Fruit fly (Drosophila melanogaster) whole organism, embryonic: ENCODE measurements around the gene CG32388.

ENCODE experiments used
- Atf6 ChIP-seq: fragments of 200-800 bp; sonication (Bioruptor generic); IDR thresholded peaks from 2 replicates; pipeline ENCODE4 v1.3.6; 2022; ENCODE audit warnings: missing biosample characterization, missing genetic modification characterization
- CG10267 ChIP-seq: fragments of 200-800 bp; sonication (Bioruptor generic); optimal IDR thresholded peaks from 2 replicates; lab custom pipeline; 2018; ENCODE audit warnings: missing biosample characterization, mild to moderate bottlenecking, missing genetic modification characterization, moderate library complexity
- CG11504 ChIP-seq: fragments of 200-800 bp; sonication (Bioruptor generic); optimal IDR thresholded peaks from 3 replicates; lab custom pipeline; 2019; ENCODE audit warnings: missing biosample characterization, mild to moderate bottlenecking, missing genetic modification characterization, moderate library complexity
- CG12071 ChIP-seq: fragments of 200-800 bp; sonication (Bioruptor generic); optimal IDR thresholded peaks from 3 replicates; lab custom pipeline; 2018; ENCODE audit warnings: missing biosample characterization, mild to moderate bottlenecking, missing genetic modification characterization
- CG1233 ChIP-seq: fragments of 200-800 bp; sonication (Bioruptor generic); optimal IDR thresholded peaks from 4 replicates; lab custom pipeline; 2018; ENCODE audit warnings: missing biosample characterization, mild to moderate bottlenecking, missing genetic modification characterization
- CG12391 ChIP-seq: fragments of 200-800 bp; sonication (Bioruptor generic); optimal IDR thresholded peaks from 3 replicates; lab custom pipeline; 2018; ENCODE audit warnings: missing biosample characterization, mild to moderate bottlenecking, missing genetic modification characterization, moderate library complexity
- CG14050 ChIP-seq: fragments of 200-800 bp; sonication (Bioruptor generic); IDR thresholded peaks from 3 replicates; pipeline ENCODE4 v1.3.6; 2022; ENCODE audit warnings: missing biosample characterization, missing genetic modification characterization
- CG14710 ChIP-seq: fragments of 200-800 bp; sonication (Bioruptor generic); optimal IDR thresholded peaks from 3 replicates; lab custom pipeline; 2019; ENCODE audit warnings: missing biosample characterization, mild to moderate bottlenecking, missing genetic modification characterization, moderate library complexity
- CG15269 ChIP-seq: fragments of 200-800 bp; sonication (Bioruptor generic); optimal IDR thresholded peaks from 2 replicates; lab custom pipeline; 2018; ENCODE audit warnings: missing biosample characterization, mild to moderate bottlenecking, missing genetic modification characterization, moderate library complexity
- CG1792 ChIP-seq: fragments of 200-800 bp; sonication (Bioruptor generic); optimal IDR thresholded peaks from 2 replicates; lab custom pipeline; 2016; ENCODE audit warnings: missing biosample characterization, missing genetic modification characterization
- CG2120 ChIP-seq: fragments of 200-800 bp; sonication (Bioruptor generic); optimal IDR thresholded peaks from 3 replicates; lab custom pipeline; 2016; ENCODE audit warnings: missing biosample characterization, missing genetic modification characterization
- CG2202 ChIP-seq: fragments of 200-800 bp; sonication (Bioruptor generic); optimal IDR thresholded peaks from 2 replicates; lab custom pipeline; 2018; ENCODE audit warnings: missing biosample characterization, mild to moderate bottlenecking, missing genetic modification characterization
- CG31441 ChIP-seq: fragments of 200-800 bp; sonication (Bioruptor generic); IDR thresholded peaks from 2 replicates; pipeline ENCODE4 v1.3.6; 2022; ENCODE audit warnings: missing biosample characterization, missing genetic modification characterization
- CG32767 ChIP-seq: fragments of 200-800 bp; sonication (Bioruptor generic); IDR thresholded peaks from 2 replicates; pipeline ENCODE4 v1.3.6; 2022; ENCODE audit warnings: missing biosample characterization, missing genetic modification characterization
- CG6791 ChIP-seq: fragments of 200-800 bp; sonication (Bioruptor generic); IDR thresholded peaks from 3 replicates; pipeline ENCODE4 v1.3.6; 2022; ENCODE audit warnings: missing biosample characterization, missing genetic modification characterization; ENCODE audit not compliant: partially characterized antibody
- CG7271 ChIP-seq: fragments of 200-800 bp; sonication (Bioruptor generic); optimal IDR thresholded peaks from 2 replicates; lab custom pipeline; 2018; ENCODE audit warnings: missing biosample characterization, mild to moderate bottlenecking, missing genetic modification characterization, moderate library complexity
- CG7372 ChIP-seq: fragments of 200-800 bp; sonication (Bioruptor generic); IDR thresholded peaks from 2 replicates; pipeline ENCODE4 v1.3.6; 2022; ENCODE audit warnings: missing biosample characterization, missing genetic modification characterization
- CG8924 ChIP-seq: fragments of 200-800 bp; optimal IDR thresholded peaks from 3 replicates; lab custom pipeline; 2019; ENCODE audit warnings: missing biosample characterization, mild to moderate bottlenecking, missing genetic modification characterization, moderate library complexity
- CG9727 ChIP-seq: fragments of 200-800 bp; sonication (Bioruptor generic); optimal IDR thresholded peaks from 3 replicates; lab custom pipeline; 2017; ENCODE audit warnings: missing biosample characterization, mild to moderate bottlenecking, missing genetic modification characterization
- Dp ChIP-seq: fragments of 200-800 bp; sonication (Bioruptor generic); optimal IDR thresholded peaks from 2 replicates; lab custom pipeline; 2018; ENCODE audit warnings: missing biosample characterization, mild to moderate bottlenecking, missing genetic modification characterization, moderate library complexity
- Elba2 ChIP-seq: fragments of 200-800 bp; sonication (Bioruptor generic); optimal IDR thresholded peaks from 3 replicates; lab custom pipeline; 2016; ENCODE audit warnings: missing biosample characterization, missing genetic modification characterization
- HLHmδ ChIP-seq: fragments of 200-800 bp; sonication (Bioruptor generic); optimal IDR thresholded peaks from 2 replicates; lab custom pipeline; 2018; ENCODE audit warnings: missing biosample characterization, mild to moderate bottlenecking, missing genetic modification characterization, moderate library complexity
- Hmr ChIP-seq: fragments of 200-800 bp; sonication (Bioruptor generic); optimal IDR thresholded peaks from 3 replicates; lab custom pipeline; 2017; ENCODE audit warnings: mild to moderate bottlenecking, missing biosample characterization, missing genetic modification reagents, missing genetic modification characterization
- Jarid2 ChIP-seq: fragments of 200-800 bp; sonication (Bioruptor generic); optimal IDR thresholded peaks from 3 replicates; lab custom pipeline; 2017; ENCODE audit warnings: mild to moderate bottlenecking, missing biosample characterization, missing genetic modification reagents, missing genetic modification characterization
- Med ChIP-seq: fragments of 200-800 bp; sonication (Bioruptor generic); peaks from one replicate; lab custom pipeline; 2016; ENCODE audit warnings: missing biosample characterization, missing genetic modification characterization, mild to moderate bottlenecking, inconsistent platforms, moderate library complexity
- Meics ChIP-seq: fragments of 200-800 bp; sonication (Bioruptor generic); optimal IDR thresholded peaks from 2 replicates; lab custom pipeline; 2017; ENCODE audit warnings: missing biosample characterization, mild to moderate bottlenecking, missing genetic modification characterization
- NfI ChIP-seq: fragments of 200-800 bp; sonication (Bioruptor generic); optimal IDR thresholded peaks from 3 replicates; lab custom pipeline; 2018; ENCODE audit warnings: missing biosample characterization, mild to moderate bottlenecking, missing genetic modification characterization, moderate library complexity
- Sox102F ChIP-seq: fragments of 200-800 bp; sonication (Bioruptor generic); optimal IDR thresholded peaks from 2 replicates; lab custom pipeline; 2018; ENCODE audit warnings: missing biosample characterization, mild to moderate bottlenecking, missing genetic modification characterization, moderate library complexity
- Ssrp ChIP-seq: fragments of 200-800 bp; sonication (Bioruptor generic); optimal IDR thresholded peaks from 2 replicates; lab custom pipeline; 2018; ENCODE audit warnings: missing biosample characterization, mild to moderate bottlenecking, missing genetic modification characterization, moderate library complexity
- TFAM ChIP-seq: fragments of 200-800 bp; sonication (Bioruptor generic); optimal IDR thresholded peaks from 2 replicates; lab custom pipeline; 2017; ENCODE audit warnings: missing biosample characterization, missing genetic modification characterization, inconsistent platforms
- Xbp1 ChIP-seq: fragments of 200-800 bp; sonication (Bioruptor generic); optimal IDR thresholded peaks from 3 replicates; lab custom pipeline; 2016; ENCODE audit warnings: missing biosample characterization, mild to moderate bottlenecking, missing genetic modification characterization
- ac ChIP-seq: fragments of 200-800 bp; sonication (Bioruptor generic); optimal IDR thresholded peaks from 3 replicates; lab custom pipeline; 2017; ENCODE audit warnings: missing biosample characterization, mild to moderate bottlenecking, missing genetic modification characterization
- bigmax ChIP-seq: fragments of 200-800 bp; sonication (Bioruptor generic); optimal IDR thresholded peaks from 2 replicates; lab custom pipeline; 2018; ENCODE audit warnings: missing biosample characterization, mild to moderate bottlenecking, missing genetic modification characterization
- bowl ChIP-seq: fragments of 200-800 bp; sonication (Bioruptor generic); IDR thresholded peaks from 2 replicates; pipeline ENCODE4 v1.3.6; 2022; ENCODE audit warnings: missing biosample characterization, missing genetic modification characterization
- disco-r ChIP-seq: fragments of 200-800 bp; sonication (Bioruptor generic); optimal IDR thresholded peaks from 2 replicates; lab custom pipeline; 2016; ENCODE audit warnings: missing biosample characterization, missing genetic modification characterization
- eve ChIP-seq, 2 experiments: fragments of >200 bp; optimal IDR thresholded peaks; 2 replicates each; lab custom pipeline; 2017; ENCODE audit warnings: missing biosample characterization in 2 of 2, missing genetic modification characterization in 2 of 2
- fd64A ChIP-seq: fragments of 200-800 bp; sonication (Bioruptor generic); optimal IDR thresholded peaks from 3 replicates; lab custom pipeline; 2018; ENCODE audit warnings: missing biosample characterization, mild to moderate bottlenecking, missing genetic modification characterization
- gcm ChIP-seq: fragments of 200-800 bp; sonication (Bioruptor generic); optimal IDR thresholded peaks from 2 replicates; lab custom pipeline; 2019; ENCODE audit warnings: missing biosample characterization, mild to moderate bottlenecking, missing genetic modification characterization, moderate library complexity
- hb ChIP-seq: fragments of 200-800 bp; sonication (Bioruptor generic); IDR thresholded peaks from 3 replicates; pipeline ENCODE4 v1.3.6; 2022; ENCODE audit warnings: missing biosample characterization, missing genetic modification characterization; ENCODE audit not compliant: partially characterized antibody
- lab ChIP-seq: fragments of 200-800 bp; sonication (Bioruptor generic); optimal IDR thresholded peaks from 3 replicates; lab custom pipeline; 2017; ENCODE audit warnings: missing biosample characterization, missing genetic modification characterization, mild to moderate bottlenecking, moderate library complexity, missing genetic modification reagents
- lmd ChIP-seq: fragments of 200-800 bp; sonication (Bioruptor generic); IDR thresholded peaks from 2 replicates; pipeline ENCODE4 v1.3.6; 2022; ENCODE audit warnings: missing biosample characterization, missing genetic modification characterization
- mam ChIP-seq: fragments of 200-800 bp; sonication (Bioruptor generic); optimal IDR thresholded peaks from 3 replicates; lab custom pipeline; 2016; ENCODE audit warnings: missing biosample characterization, missing genetic modification characterization
- odd ChIP-seq: fragments of 200-800 bp; sonication (Bioruptor generic); optimal IDR thresholded peaks from 2 replicates; lab custom pipeline; 2017; ENCODE audit warnings: missing biosample characterization, mild to moderate bottlenecking, missing genetic modification characterization
- scrt ChIP-seq: fragments of 200-800 bp; sonication (Bioruptor generic); optimal IDR thresholded peaks from 2 replicates; lab custom pipeline; 2018; ENCODE audit warnings: missing biosample characterization, mild to moderate bottlenecking, missing genetic modification characterization, moderate library complexity
- sd ChIP-seq: fragments of 200-800 bp; sonication (Bioruptor generic); optimal IDR thresholded peaks from 3 replicates; lab custom pipeline; 2018; ENCODE audit warnings: missing biosample characterization, mild to moderate bottlenecking, missing genetic modification characterization, moderate library complexity
- tll ChIP-seq, 2 experiments: fragments of 200-800 bp in 1 of 2; fragments of >200 bp in 1 of 2; sonication (Bioruptor generic) in 1 of 2; optimal IDR thresholded peaks; 2 replicates each; lab custom pipeline; 2017 to 2019; ENCODE audit warnings: missing biosample characterization in 2 of 2, missing genetic modification characterization in 2 of 2, mild to moderate bottlenecking in 1 of 2, moderate library complexity in 1 of 2
- trem ChIP-seq: fragments of 200-800 bp; optimal IDR thresholded peaks from 3 replicates; lab custom pipeline; 2019; ENCODE audit warnings: missing biosample characterization, mild to moderate bottlenecking, missing genetic modification characterization, moderate library complexity
- unpg ChIP-seq: fragments of 200-800 bp; sonication (Bioruptor generic); optimal IDR thresholded peaks from 3 replicates; lab custom pipeline; 2018; ENCODE audit warnings: missing biosample characterization, mild to moderate bottlenecking, missing genetic modification characterization, moderate library complexity
- usp ChIP-seq: fragments of >200 bp; optimal IDR thresholded peaks from 2 replicates; lab custom pipeline; 2017; ENCODE audit warnings: missing biosample characterization, missing genetic modification characterization

The CG32388 gene

DNA sequence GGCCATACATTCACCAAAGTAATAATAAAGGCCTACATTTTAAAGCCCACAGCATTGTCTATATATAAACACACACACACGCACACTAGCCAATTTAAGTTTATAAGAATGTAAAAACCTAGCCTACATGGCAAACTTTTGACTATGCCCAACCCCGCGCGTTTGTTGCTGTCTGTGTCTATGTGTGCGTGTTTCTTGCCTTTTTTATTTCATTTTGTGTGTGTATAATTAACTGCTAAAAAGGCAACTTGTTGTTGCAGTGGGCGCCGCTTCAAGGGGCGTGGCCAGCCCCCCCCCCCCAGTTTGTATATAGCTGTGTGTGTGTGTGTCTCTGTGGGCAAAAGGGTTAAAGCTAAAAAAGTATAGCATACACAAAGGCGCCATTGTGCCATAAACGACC lies 39.0 kb downstream of the CG32388 start (continued):
- no peak for TF ChIP-seq Dp (GFP tag; lab: Kevin White, UChicago)
- no peak for TF ChIP-seq trem (tag; lab: Kevin White, UChicago)
- TF ChIP-seq CG12071 (GFP tag; lab: Kevin White, UChicago) = no peak
- no peak for TF ChIP-seq Elba2
- peak; percentile 56 for TF ChIP-seq scrt (GFP tag; lab: Kevin White, UChicago)
- TF ChIP-seq CG1233 = no peak
- no peak for TF ChIP-seq usp (GFP tag; lab: Kevin White, UChicago)

DNA sequence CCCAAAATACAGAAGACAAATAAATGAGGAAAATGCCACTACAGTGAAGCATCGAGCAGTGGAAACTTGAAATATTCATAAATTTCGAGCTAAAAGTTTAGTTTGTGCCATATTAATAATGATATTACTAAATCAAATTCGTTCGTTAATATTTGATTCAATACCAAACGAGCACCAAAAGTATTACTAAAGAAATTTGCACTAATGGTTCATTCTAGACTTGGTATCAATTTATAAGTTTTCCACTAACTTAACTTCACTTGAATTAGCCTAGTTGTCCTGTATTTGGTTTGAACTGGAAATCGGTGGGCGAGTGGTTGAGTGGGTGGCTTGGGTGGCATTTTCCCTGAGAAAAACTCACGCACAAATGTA lies 40.5 kb downstream of the CG32388 start:
- TF ChIP-seq CG7372 (GFP tag; lab: Robert Waterston, UW) (no peak), eve (GFP tag; optimal IDR thresholded peaks at IDR 0.05; lab: Kevin White, UChicago) (peak in 1 of 2 experiments; percentile 27), fd64A (no peak), CG10267 (tag; lab: Kevin White, UChicago) (no peak), Ssrp (peak; percentile 20), Jarid2 (no peak), CG32767 (0 out of 2 replicates have a peak, but pooled peaks have one; percentile 10), CG31441 (GFP tag; lab: Robert Waterston, UW) (peak; percentile 36; the same call in 1 of the 2 replicates), CG8924 (tag; lab: Kevin White, UChicago) (no peak), bigmax (no peak), disco-r (GFP tag; lab: Kevin White, UChicago) (no peak), CG14050 (GFP tag; lab: Robert Waterston, UW) (no peak), CG15269 (tag; lab: Kevin White, UChicago) (peak; percentile 34), CG2202 (tag; lab: Kevin White, UChicago) (no peak), gcm (GFP tag; lab: Kevin White, UChicago) (no peak), sd (tag; lab: Kevin White, UChicago) (no peak), ac (GFP tag; lab: Kevin White, UChicago) (no peak), CG12391 (tag; lab: Kevin White, UChicago) (peak; percentile 9), odd (GFP tag; lab: Kevin White, UChicago) (peak; percentile 29), CG6791 (GFP tag; lab: Robert Waterston, UW) (no peak), CG1792 (GFP tag; lab: Kevin White, UChicago) (no peak), bowl (no peak), Atf6 (GFP tag; lab: Robert Waterston, UW) (peak; percentile 22; the same call in 1 of the 2 replicates), Med (peak; percentile 76), HLHmδ (GFP tag; lab: Kevin White, UChicago) (no peak), tll (GFP tag; optimal IDR thresholded peaks at IDR 0.05; lab: Kevin White, UChicago) (no peak), lab (no peak), NfI (GFP tag; lab: Kevin White, UChicago) (peak; percentile 13), CG14710 (no peak), CG11504 (tag; lab: Kevin White, UChicago) (peak; percentile 26), TFAM (GFP tag; lab: Kevin White, UChicago) (no peak), CG7271 (tag; lab: Kevin White, UChicago) (no peak), CG9727 (GFP tag; lab: Kevin White, UChicago) (no peak), Meics (GFP tag; lab: Kevin White, UChicago) (peak; percentile 12), hb (GFP tag; lab: Robert Waterston, UW) (no peak), unpg (GFP tag; lab: Kevin White, UChicago) (peak; percentile 34), Xbp1 (GFP tag; lab: Kevin White, UChicago) (no peak), Hmr (GFP tag; lab: Kevin White, UChicago) (peak; percentile 9), Sox102F (GFP tag; lab: Kevin White, UChicago) (peak; percentile 50), CG2120 (GFP tag; lab: Kevin White, UChicago) (peak; percentile 52), lmd (peak; percentile 38; the same call in 1 of the 2 replicates), mam (GFP tag; lab: Kevin White, UChicago) (peak; percentile 32)
